Fruit fly (Drosophila melanogaster) whole organism, embryonic: ENCODE results near the gene ghi.

Source experiments
- Adf1 ChIP-seq: fragments of 200-800 bp; sonication (Bioruptor generic); IDR thresholded peaks from 2 replicates; pipeline ENCODE4 v1.3.6; 2022; ENCODE audit warnings: missing biosample characterization, missing genetic modification characterization
- Aef1 ChIP-seq: fragments of 200-800 bp; sonication (Bioruptor generic); IDR thresholded peaks from 3 replicates; pipeline ENCODE4 v1.3.6; 2022; ENCODE audit warnings: missing biosample characterization, missing genetic modification characterization
- Antp ChIP-seq: fragments of 200-800 bp; sonication (Bioruptor generic); optimal IDR thresholded peaks from 3 replicates; lab custom pipeline; 2016; ENCODE audit warnings: missing biosample characterization, missing genetic modification characterization
- CG10274 ChIP-seq: fragments of 200-800 bp; sonication (Bioruptor generic); optimal IDR thresholded peaks from 3 replicates; lab custom pipeline; 2017; ENCODE audit warnings: missing biosample characterization, mild to moderate bottlenecking, missing genetic modification characterization
- CG10543 ChIP-seq: fragments of 200-800 bp; sonication (Bioruptor generic); optimal IDR thresholded peaks from 3 replicates; lab custom pipeline; 2017; ENCODE audit warnings: missing biosample characterization, mild to moderate bottlenecking, missing genetic modification characterization, moderate library complexity
- CG10979 ChIP-seq: fragments of 200-800 bp; sonication (Bioruptor generic); optimal IDR thresholded peaks from 2 replicates; lab custom pipeline; 2018; ENCODE audit warnings: missing biosample characterization, mild to moderate bottlenecking, missing genetic modification characterization, moderate library complexity
- CG11247 ChIP-seq: fragments of 200-800 bp; sonication (Bioruptor generic); IDR thresholded peaks from 2 replicates; pipeline ENCODE4 v1.3.6; 2022; ENCODE audit warnings: missing biosample characterization, missing genetic modification characterization
- CG11456 ChIP-seq: fragments of 200-800 bp; sonication (Bioruptor generic); IDR thresholded peaks from 3 replicates; pipeline ENCODE4 v1.3.6; 2022; ENCODE audit warnings: missing biosample characterization, missing genetic modification characterization
- CG12769 ChIP-seq: fragments of 200-800 bp; sonication (Bioruptor generic); optimal IDR thresholded peaks from 2 replicates; lab custom pipeline; 2019; ENCODE audit warnings: missing biosample characterization, mild to moderate bottlenecking, missing genetic modification characterization, moderate library complexity
- CG15269 ChIP-seq: fragments of 200-800 bp; sonication (Bioruptor generic); optimal IDR thresholded peaks from 2 replicates; lab custom pipeline; 2018; ENCODE audit warnings: missing biosample characterization, mild to moderate bottlenecking, missing genetic modification characterization, moderate library complexity
- CG1602 ChIP-seq: fragments of 200-800 bp; sonication (Bioruptor generic); optimal IDR thresholded peaks from 3 replicates; lab custom pipeline; 2016; ENCODE audit warnings: missing biosample characterization, missing genetic modification characterization
- CG2199 ChIP-seq: fragments of 200-800 bp; sonication (Bioruptor generic); IDR thresholded peaks from 3 replicates; pipeline ENCODE4 v1.3.6; 2022; ENCODE audit warnings: missing biosample characterization, missing genetic modification characterization
- CG31224 ChIP-seq: fragments of 200-800 bp; sonication (Bioruptor generic); IDR thresholded peaks from 2 replicates; pipeline ENCODE4 v1.3.6; 2022; ENCODE audit warnings: missing biosample characterization, missing genetic modification characterization
- CG32767 ChIP-seq: fragments of 200-800 bp; sonication (Bioruptor generic); IDR thresholded peaks from 2 replicates; pipeline ENCODE4 v1.3.6; 2022; ENCODE audit warnings: missing biosample characterization, missing genetic modification characterization
- CG42726 ChIP-seq: fragments of 200-800 bp; sonication (Bioruptor generic); IDR thresholded peaks from 2 replicates; pipeline ENCODE4 v1.3.6; 2022; ENCODE audit warnings: missing biosample characterization, missing genetic modification characterization; ENCODE audit not compliant: partially characterized antibody
- CG7786 ChIP-seq: fragments of 200-800 bp; sonication (Bioruptor generic); optimal IDR thresholded peaks from 2 replicates; lab custom pipeline; 2016; ENCODE audit warnings: missing biosample characterization, missing genetic modification characterization
- CG9876 ChIP-seq: fragments of 200-800 bp; sonication (Bioruptor generic); optimal IDR thresholded peaks from 2 replicates; lab custom pipeline; 2016; ENCODE audit warnings: missing biosample characterization, missing genetic modification characterization
- CG9932 ChIP-seq: fragments of 200-800 bp; sonication (Bioruptor generic); IDR thresholded peaks from 2 replicates; pipeline ENCODE4 v1.3.6; 2022; ENCODE audit warnings: missing biosample characterization, missing genetic modification characterization
- D ChIP-seq, 2 experiments: fragments of 200-800 bp in 1 of 2; fragments of >200 bp in 1 of 2; sonication (Bioruptor generic) in 1 of 2; optimal IDR thresholded peaks; 2 replicates in 1 of 2; 3 replicates in 1 of 2; lab custom pipeline; 2017; ENCODE audit warnings: mild to moderate bottlenecking in 1 of 2, missing biosample characterization in 1 of 2, missing genetic modification characterization in 1 of 2, missing genetic modification reagents in 1 of 2
- D19A ChIP-seq: fragments of 200-800 bp; optimal IDR thresholded peaks from 3 replicates; lab custom pipeline; 2019; ENCODE audit warnings: missing biosample characterization, mild to moderate bottlenecking, missing genetic modification characterization, moderate library complexity
- D19B ChIP-seq: fragments of 200-800 bp; sonication (Bioruptor generic); optimal IDR thresholded peaks from 2 replicates; lab custom pipeline; 2017; ENCODE audit warnings: missing biosample characterization, mild to moderate bottlenecking, missing genetic modification characterization
- Ets65A ChIP-seq: fragments of 200-800 bp; sonication (Bioruptor generic); peaks from one replicate; lab custom pipeline; 2016; ENCODE audit warnings: missing biosample characterization, missing genetic modification characterization
- Med ChIP-seq: fragments of 200-800 bp; sonication (Bioruptor generic); peaks from one replicate; lab custom pipeline; 2016; ENCODE audit warnings: missing biosample characterization, missing genetic modification characterization, mild to moderate bottlenecking, inconsistent platforms, moderate library complexity
- NFAT ChIP-seq: fragments of 200-800 bp; sonication (Bioruptor generic); IDR thresholded peaks from 2 replicates; pipeline ENCODE4 v1.3.6; 2022; ENCODE audit warnings: missing biosample characterization, missing genetic modification characterization
- Trl ChIP-seq, 3 experiments: fragments of >200 bp in 2 of 3; fragments of 200-800 bp in 1 of 3; sonication (Bioruptor generic) in 1 of 3; optimal IDR thresholded peaks; 2 replicates in 1 of 3; 3 replicates in 2 of 3; lab custom pipeline; 2016 to 2017; ENCODE audit warnings: missing biosample characterization in 1 of 3, missing genetic modification characterization in 1 of 3
- Usf ChIP-seq: fragments of 200-800 bp; sonication (Bioruptor generic); optimal IDR thresholded peaks from 2 replicates; lab custom pipeline; 2017; ENCODE audit warnings: missing genotype, missing biosample characterization, missing genetic modification characterization
- ara ChIP-seq: fragments of 200-800 bp; sonication (Bioruptor generic); IDR thresholded peaks from 2 replicates; pipeline ENCODE4 v1.3.6; 2022; ENCODE audit warnings: missing biosample characterization, missing genetic modification characterization
- ato ChIP-seq: fragments of 200-800 bp; sonication (Bioruptor generic); IDR thresholded peaks from 2 replicates; pipeline ENCODE4 v1.3.6; 2022; ENCODE audit warnings: missing biosample characterization, missing genetic modification characterization; ENCODE audit not compliant: partially characterized antibody
- btn ChIP-seq: fragments of 200-800 bp; sonication (Bioruptor generic); optimal IDR thresholded peaks from 2 replicates; lab custom pipeline; 2016; ENCODE audit warnings: missing biosample characterization, missing genetic modification characterization
- cg ChIP-seq: fragments of 200-800 bp; sonication (Bioruptor generic); optimal IDR thresholded peaks from 3 replicates; lab custom pipeline; 2019; ENCODE audit warnings: missing biosample characterization, mild to moderate bottlenecking, missing genetic modification characterization, moderate library complexity
- chinmo ChIP-seq: fragments of 200-800 bp; sonication (Bioruptor generic); IDR thresholded peaks from 4 replicates; pipeline ENCODE4 v1.3.6; 2022; ENCODE audit warnings: missing biosample characterization, missing genetic modification characterization; ENCODE audit not compliant: partially characterized antibody
- crol ChIP-seq: fragments of 200-800 bp; sonication (Bioruptor generic); IDR thresholded peaks from 2 replicates; pipeline ENCODE4 v1.3.6; 2022; ENCODE audit warnings: missing biosample characterization, missing genetic modification characterization
- ftz-f1 ChIP-seq: fragments of 200-800 bp; sonication (Bioruptor generic); optimal IDR thresholded peaks from 2 replicates; lab custom pipeline; 2016; ENCODE audit warnings: missing biosample characterization, missing genetic modification characterization
- gcm2 ChIP-seq: fragments of 200-800 bp; sonication (Bioruptor generic); optimal IDR thresholded peaks from 2 replicates; lab custom pipeline; 2016; ENCODE audit warnings: missing biosample characterization, missing genetic modification characterization
- grn ChIP-seq: fragments of 200-800 bp; sonication (Bioruptor generic); optimal IDR thresholded peaks from 3 replicates; lab custom pipeline; 2017; ENCODE audit warnings: missing biosample characterization, missing genetic modification characterization
- kah ChIP-seq: fragments of 200-800 bp; sonication (Bioruptor generic); optimal IDR thresholded peaks from 2 replicates; lab custom pipeline; 2018; ENCODE audit warnings: missing biosample characterization, mild to moderate bottlenecking, missing genetic modification characterization
- nom ChIP-seq: fragments of 200-800 bp; sonication (Bioruptor generic); optimal IDR thresholded peaks from 2 replicates; lab custom pipeline; 2017; ENCODE audit warnings: missing biosample characterization, missing genetic modification characterization, mild to moderate bottlenecking, moderate library complexity, missing genetic modification reagents
- row ChIP-seq: fragments of 200-800 bp; sonication (Bioruptor generic); IDR thresholded peaks from 3 replicates; pipeline ENCODE4 v1.3.6; 2022; ENCODE audit warnings: missing biosample characterization, missing genetic modification characterization
- sd ChIP-seq: fragments of 200-800 bp; sonication (Bioruptor generic); optimal IDR thresholded peaks from 3 replicates; lab custom pipeline; 2018; ENCODE audit warnings: missing biosample characterization, mild to moderate bottlenecking, missing genetic modification characterization, moderate library complexity
- sens ChIP-seq: fragments of 200-800 bp; sonication (Bioruptor generic); peaks from one replicate; lab custom pipeline; 2016; ENCODE audit warnings: missing biosample characterization, missing genetic modification characterization
- seq ChIP-seq: fragments of 200-800 bp; sonication (Bioruptor generic); IDR thresholded peaks from 2 replicates; pipeline ENCODE4 v1.3.6; 2022; ENCODE audit warnings: missing biosample characterization, missing genetic modification characterization
- sob ChIP-seq: fragments of 200-800 bp; sonication (Bioruptor generic); IDR thresholded peaks from 2 replicates; pipeline ENCODE4 v1.3.6; 2022; ENCODE audit warnings: missing biosample characterization, missing genetic modification characterization
- sr ChIP-seq: fragments of 200-800 bp; sonication (Bioruptor generic); IDR thresholded peaks from 3 replicates; pipeline ENCODE4 v1.3.6; 2022; ENCODE audit warnings: missing biosample characterization, missing genetic modification characterization
- tna ChIP-seq: fragments of 200-800 bp; sonication (Bioruptor generic); IDR thresholded peaks from 2 replicates; pipeline ENCODE4 v1.3.6; 2022; ENCODE audit warnings: missing biosample characterization, missing genetic modification characterization; ENCODE audit not compliant: partially characterized antibody
- zen2 ChIP-seq: fragments of 200-800 bp; sonication (Bioruptor generic); IDR thresholded peaks from 3 replicates; pipeline ENCODE4 v1.3.6; 2022; ENCODE audit warnings: missing biosample characterization, missing genetic modification characterization; ENCODE audit not compliant: partially characterized antibody

The ghi gene

dm6 chr3L:9430608-9430952 is 21.1 kb upstream of the ghi start (continued):
- TF ChIP-seq CG10979 (no peak), tna (0 out of 2 replicates have a peak, but pooled peaks have one; percentile 5), CG11247 (GFP tag; lab: Robert Waterston, UW) (no peak), CG10274 (no peak), Ets65A (no peak), CG15269 (tag; lab: Kevin White, UChicago) (no peak), CG31224 (GFP tag; lab: Robert Waterston, UW) (no peak), CG7786 (GFP tag; lab: Kevin White, UChicago) (no peak), CG42726 (no peak), seq (GFP tag; lab: Robert Waterston, UW) (peak; percentile 2; the same call in 1 of the 2 replicates)

DNA sequence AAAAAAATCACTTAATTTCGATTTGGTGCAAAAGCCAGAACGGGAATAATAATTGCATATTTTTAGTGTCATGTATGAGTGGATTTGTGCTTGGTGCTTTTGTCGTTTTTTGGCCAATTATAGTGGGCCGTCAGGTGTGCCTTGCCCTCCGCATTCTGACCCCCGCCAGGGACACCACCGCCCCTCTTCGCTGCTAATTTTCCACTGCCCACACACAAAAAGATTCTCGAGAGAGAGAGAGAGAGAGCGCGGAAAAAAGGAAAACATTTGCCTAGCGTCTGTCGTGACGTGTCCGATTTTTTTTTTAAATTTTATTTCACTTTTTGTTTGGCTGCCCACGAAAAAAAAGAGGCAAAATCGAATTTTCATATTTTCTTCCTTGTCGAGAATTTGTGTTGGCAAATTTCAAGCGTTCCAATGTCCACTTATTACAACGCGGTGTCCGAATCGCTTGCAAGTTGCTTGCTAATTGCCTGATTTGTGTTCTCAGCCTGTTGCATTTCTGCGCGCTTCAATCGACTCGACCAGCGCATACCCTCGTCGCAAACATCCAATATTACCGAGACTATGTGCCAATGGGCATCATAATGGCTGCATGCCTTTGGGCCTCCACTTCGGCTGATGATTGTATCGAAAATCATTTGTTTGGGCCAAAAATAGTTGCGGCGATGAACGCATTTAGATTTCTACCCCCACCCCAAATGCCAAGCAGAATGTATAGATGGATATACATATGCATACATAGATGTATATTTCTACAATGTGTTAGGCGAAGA is 19.6 kb upstream of the ghi start:
- peak; percentile 51 for TF ChIP-seq ftz-f1 (GFP tag; lab: Kevin White, UChicago)
- TF ChIP-seq Usf (GFP tag; lab: Kevin White, UChicago), result no peak
- TF ChIP-seq Med (GFP tag; lab: Kevin White, UChicago), result peak; percentile 59
- TF ChIP-seq D19A, result peak; percentile 9
- TF ChIP-seq row (GFP tag; lab: Robert Waterston, UW), result 0 out of 3 replicates have a peak, but pooled peaks have one; percentile 37
- no peak for TF ChIP-seq zen2
- peak; percentile 55 for TF ChIP-seq D19B
- TF ChIP-seq seq (GFP tag; lab: Robert Waterston, UW), result no peak
- TF ChIP-seq CG2199, result peak; percentile 64; the same call in 2 of the 3 replicates
- 0 out of 2 replicates have a peak, but pooled peaks have one; percentile 21 for TF ChIP-seq CG42726
- TF ChIP-seq Trl (optimal IDR thresholded peaks at IDR 0.05; lab: Kevin White, UChicago), result peak in 1 of 2 experiments; percentile 44
- TF ChIP-seq Trl (GFP tag; optimal IDR thresholded peaks at IDR 0.05; lab: Kevin White, UChicago), result no peak
- TF ChIP-seq ato (GFP tag; lab: Robert Waterston, UW), result peak; percentile 26; the same call in 1 of the 2 replicates
- peak; percentile 8 for TF ChIP-seq cg
- TF ChIP-seq sob (GFP tag; lab: Robert Waterston, UW), result peak; percentile 22; the same call in 1 of the 2 replicates
- no peak for TF ChIP-seq Antp (GFP tag; lab: Kevin White, UChicago)
- TF ChIP-seq sr (GFP tag; lab: Robert Waterston, UW), result peak; percentile 91
- TF ChIP-seq ara (GFP tag; lab: Robert Waterston, UW), result 0 out of 2 replicates have a peak, but pooled peaks have one; percentile 23
- peak; percentile 75 for TF ChIP-seq sd (tag; lab: Kevin White, UChicago)
- 0 out of 2 replicates have a peak, but pooled peaks have one; percentile 13 for TF ChIP-seq CG32767 (GFP tag; lab: Robert Waterston, UW)
- peak; percentile 35; the same call in 1 of the 2 replicates for TF ChIP-seq NFAT (GFP tag; lab: Robert Waterston, UW)
- no peak for TF ChIP-seq btn
- TF ChIP-seq crol (GFP tag; lab: Robert Waterston, UW), result peak; percentile 24; the same call in 1 of the 2 replicates
- TF ChIP-seq, all 482 proteins: peak for 17

dm6 chr3L:9432810-9433587 is 18.7 kb upstream of the ghi start:
- no peak for TF ChIP-seq D (optimal IDR thresholded peaks at IDR 0.05; lab: Kevin White, UChicago)
- no peak for TF ChIP-seq D (GFP tag; optimal IDR thresholded peaks at IDR 0.05; lab: Kevin White, UChicago)
- TF ChIP-seq Adf1 (GFP tag; lab: Robert Waterston, UW), result peak; percentile 12; the same call in 1 of the 2 replicates
- TF ChIP-seq Aef1, result no peak
- no peak for TF ChIP-seq CG1602 (GFP tag; lab: Kevin White, UChicago)
- TF ChIP-seq CG10543 (GFP tag; lab: Kevin White, UChicago), result peak; percentile 88
- no peak for TF ChIP-seq sens (GFP tag; lab: Kevin White, UChicago)
- TF ChIP-seq crol (GFP tag; lab: Robert Waterston, UW), result peak; percentile 97
- TF ChIP-seq gcm2 (GFP tag; lab: Kevin White, UChicago), result no peak
- peak; percentile 72 for TF ChIP-seq grn (GFP tag; lab: Kevin White, UChicago)
- peak; percentile 98 for TF ChIP-seq CG12769 (tag; lab: Kevin White, UChicago)
- TF ChIP-seq CG11456 (GFP tag; lab: Robert Waterston, UW), result peak; percentile 47; the same call in 1 of the 3 replicates
- TF ChIP-seq chinmo, result 0 out of 4 replicates have a peak, but pooled peaks have one; percentile 43
- no peak for TF ChIP-seq nom (GFP tag; lab: Kevin White, UChicago)
- no peak for TF ChIP-seq CG9876
- TF ChIP-seq CG9932 (GFP tag; lab: Robert Waterston, UW), result 0 out of 2 replicates have a peak, but pooled peaks have one; percentile 7
- peak; percentile 64 for TF ChIP-seq kah (GFP tag; lab: Kevin White, UChicago)
